Worm (Caenorhabditis elegans): ENCODE results near the gene vps-36.
A peak's percentile ranks its signal among the peaks of the same experiment; 100 is the strongest.

Gene vps-36

DNA sequence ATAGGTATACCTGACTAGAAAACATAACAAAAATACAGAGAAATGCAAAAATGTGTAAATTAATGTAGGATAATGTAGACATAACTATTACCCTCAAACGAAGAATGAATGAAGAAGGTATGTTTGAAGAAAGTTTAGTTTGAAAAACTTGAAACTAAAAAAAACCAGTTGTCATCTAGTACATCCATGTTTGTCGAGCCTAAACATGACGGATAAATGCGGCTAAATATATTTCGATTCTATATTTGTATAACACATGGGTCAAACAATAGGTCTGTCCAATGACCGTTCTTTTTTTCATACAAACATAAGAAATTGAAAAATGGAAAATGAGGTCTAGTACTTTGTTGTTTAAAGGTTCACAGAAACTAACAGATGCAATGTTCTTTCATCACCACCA is 9.6 kb upstream of the vps-36 start, which contains the start of gene F17C11.22:
Gene F17C11.22 (minus strand): TSS at position 101 of the 400 bp plus-strand sequence.
- no peak for TF ChIP-seq flt-1 (GFP tag; IDR thresholded peaks at IDR 0.05)
- TF ChIP-seq klf-2 (GFP tag; conservative IDR thresholded peaks at IDR 0.05) = no peak
- no peak for TF ChIP-seq med-1 (GFP tag; optimal IDR thresholded peaks at IDR 0.05; ENCODE audit: insufficient read depth)
- no peak for TF ChIP-seq ztf-23 (GFP tag; IDR thresholded peaks at IDR 0.05)
- no peak for TF ChIP-seq cog-1 (tag; optimal IDR thresholded peaks at IDR 0.05)
- no peak for TF ChIP-seq ztf-29 (GFP tag; IDR thresholded peaks at IDR 0.05)
- TF ChIP-seq tab-1 (GFP tag; IDR thresholded peaks at IDR 0.05) = no peak
- TF ChIP-seq T22C8.4 (GFP tag; IDR thresholded peaks at IDR 0.05) = no peak
- TF ChIP-seq ref-1 (GFP tag; conservative IDR thresholded peaks at IDR 0.05) = no peak

ce11 chrV:10967594-10968273 is 7.3 kb upstream of the vps-36 start:
- TF ChIP-seq flt-1 (GFP tag; IDR thresholded peaks at IDR 0.05) = no peak
- no peak for TF ChIP-seq ref-1 (GFP tag; conservative IDR thresholded peaks at IDR 0.05)
- no peak for TF ChIP-seq cog-1 (tag; optimal IDR thresholded peaks at IDR 0.05)
- no peak for TF ChIP-seq T22C8.4 (GFP tag; IDR thresholded peaks at IDR 0.05)
- no peak for TF ChIP-seq tab-1 (GFP tag; IDR thresholded peaks at IDR 0.05)
- TF ChIP-seq med-1 (GFP tag; optimal IDR thresholded peaks at IDR 0.05; ENCODE audit: insufficient read depth) = no peak
- TF ChIP-seq ztf-29 (GFP tag; IDR thresholded peaks at IDR 0.05) = no peak
- TF ChIP-seq klf-2 (GFP tag; conservative IDR thresholded peaks at IDR 0.05) = no peak
- TF ChIP-seq ztf-23 (GFP tag; IDR thresholded peaks at IDR 0.05) = no peak

ce11 chrV:10966874-10967273 is 6.4 kb upstream of the vps-36 start:
- TF ChIP-seq med-1 (GFP tag; optimal IDR thresholded peaks at IDR 0.05; ENCODE audit: insufficient read depth) (no peak), ztf-23 (GFP tag; IDR thresholded peaks at IDR 0.05) (no peak), T22C8.4 (GFP tag; IDR thresholded peaks at IDR 0.05) (no peak), flt-1 (GFP tag; IDR thresholded peaks at IDR 0.05) (no peak), ztf-29 (GFP tag; IDR thresholded peaks at IDR 0.05) (no peak), ref-1 (GFP tag; conservative IDR thresholded peaks at IDR 0.05) (no peak), klf-2 (GFP tag; conservative IDR thresholded peaks at IDR 0.05) (no peak), cog-1 (tag; optimal IDR thresholded peaks at IDR 0.05) (no peak), tab-1 (GFP tag; IDR thresholded peaks at IDR 0.05) (no peak)

- TF ChIP-seq T22C8.4 (GFP tag; IDR thresholded peaks at IDR 0.05) (0 out of 2 replicates have a peak, but pooled peaks have one; percentile 25), ztf-23 (GFP tag; IDR thresholded peaks at IDR 0.05) (peak; percentile 100), flt-1 (GFP tag; IDR thresholded peaks at IDR 0.05) (peak; percentile 69), cog-1 (tag; optimal IDR thresholded peaks at IDR 0.05) (peak; percentile 86), klf-2 (GFP tag; conservative IDR thresholded peaks at IDR 0.05) (no peak)
These were observed 5.0 kb upstream of the vps-36 start, which contains the start of the genes ctf-4 and eef-1G for ce11 chrV:10965501-10965900. Gene ctf-4, minus strand, starts transcription at chrV:10965539. Gene eef-1G, plus strand, starts transcription at chrV:10965719.

ce11 chrV:10961448-10961870 is 990 bp upstream of the vps-36 start:
- TF ChIP-seq ztf-29 (GFP tag; IDR thresholded peaks at IDR 0.05) (no peak), ztf-23 (GFP tag; IDR thresholded peaks at IDR 0.05) (peak; percentile 65), klf-2 (GFP tag; conservative IDR thresholded peaks at IDR 0.05) (no peak)

- no peak for TF ChIP-seq klf-2 (GFP tag; conservative IDR thresholded peaks at IDR 0.05)
- TF ChIP-seq ref-1 (GFP tag; conservative IDR thresholded peaks at IDR 0.05) = no peak
- no peak for TF ChIP-seq cog-1 (tag; optimal IDR thresholded peaks at IDR 0.05)
- no peak for TF ChIP-seq ztf-23 (GFP tag; IDR thresholded peaks at IDR 0.05)
- TF ChIP-seq ztf-29 (GFP tag; IDR thresholded peaks at IDR 0.05) = no peak
- no peak for TF ChIP-seq med-1 (GFP tag; optimal IDR thresholded peaks at IDR 0.05; ENCODE audit: insufficient read depth)
- TF ChIP-seq flt-1 (GFP tag; IDR thresholded peaks at IDR 0.05) = no peak
- no peak for TF ChIP-seq T22C8.4 (GFP tag; IDR thresholded peaks at IDR 0.05)
- TF ChIP-seq tab-1 (GFP tag; IDR thresholded peaks at IDR 0.05) = no peak
These were observed 2.1 kb downstream of the vps-36 start, which contains the start of gene pigt-1 for ce11 chrV:10958322-10958900. Gene pigt-1, minus strand, starts transcription at chrV:10958821.

- TF ChIP-seq med-1 (GFP tag; optimal IDR thresholded peaks at IDR 0.05; ENCODE audit: insufficient read depth) = no peak
- no peak for TF ChIP-seq cog-1 (tag; optimal IDR thresholded peaks at IDR 0.05)
- TF ChIP-seq ref-1 (GFP tag; conservative IDR thresholded peaks at IDR 0.05) = no peak
- no peak for TF ChIP-seq klf-2 (GFP tag; conservative IDR thresholded peaks at IDR 0.05)
- no peak for TF ChIP-seq ztf-23 (GFP tag; IDR thresholded peaks at IDR 0.05)
- no peak for TF ChIP-seq ztf-29 (GFP tag; IDR thresholded peaks at IDR 0.05)
- no peak for TF ChIP-seq tab-1 (GFP tag; IDR thresholded peaks at IDR 0.05)
- no peak for TF ChIP-seq flt-1 (GFP tag; IDR thresholded peaks at IDR 0.05)
- TF ChIP-seq T22C8.4 (GFP tag; IDR thresholded peaks at IDR 0.05) = no peak
These were observed 4.6 kb downstream of the vps-36 start, which contains the start of gene F17C11.13 for ce11 chrV:10955681-10956476. Gene F17C11.13, plus strand, starts transcription at chrV:10955923.

- no peak for TF ChIP-seq ref-1 (GFP tag; conservative IDR thresholded peaks at IDR 0.05)
- TF ChIP-seq T22C8.4 (GFP tag; IDR thresholded peaks at IDR 0.05) = no peak
- no peak for TF ChIP-seq cog-1 (tag; optimal IDR thresholded peaks at IDR 0.05)
- TF ChIP-seq flt-1 (GFP tag; IDR thresholded peaks at IDR 0.05) = no peak
- TF ChIP-seq ztf-23 (GFP tag; IDR thresholded peaks at IDR 0.05) = no peak
- TF ChIP-seq tab-1 (GFP tag; IDR thresholded peaks at IDR 0.05) = no peak
- TF ChIP-seq klf-2 (GFP tag; conservative IDR thresholded peaks at IDR 0.05) = no peak
- TF ChIP-seq ztf-29 (GFP tag; IDR thresholded peaks at IDR 0.05) = no peak
- no peak for TF ChIP-seq med-1 (GFP tag; optimal IDR thresholded peaks at IDR 0.05; ENCODE audit: insufficient read depth)
These were observed 5.6 kb downstream of the vps-36 start, which contains the start of gene F17C11.6 for ce11 chrV:10954832-10955231. Gene F17C11.6, plus strand, starts transcription at chrV:10955121.

ce11 chrV:10954334-10954733 is 6.1 kb downstream of the vps-36 start, which contains the start of gene clec-221:
Gene clec-221, minus strand, starts transcription at chrV:10954434.
- TF ChIP-seq ztf-23 (GFP tag; IDR thresholded peaks at IDR 0.05) (no peak), flt-1 (GFP tag; IDR thresholded peaks at IDR 0.05) (no peak), tab-1 (GFP tag; IDR thresholded peaks at IDR 0.05) (no peak), T22C8.4 (GFP tag; IDR thresholded peaks at IDR 0.05) (no peak), ref-1 (GFP tag; conservative IDR thresholded peaks at IDR 0.05) (no peak), klf-2 (GFP tag; conservative IDR thresholded peaks at IDR 0.05) (no peak), ztf-29 (GFP tag; IDR thresholded peaks at IDR 0.05) (no peak), med-1 (GFP tag; optimal IDR thresholded peaks at IDR 0.05; ENCODE audit: insufficient read depth) (no peak), cog-1 (tag; optimal IDR thresholded peaks at IDR 0.05) (no peak)
